Fruit fly (Drosophila melanogaster) whole organism: Measurements from ENCODE around the gene CG32295.

Experiments used
- Dll ChIP-seq: fragments of >200 bp; optimal IDR thresholded peaks from 2 replicates; lab custom pipeline; 2017
- EcR ChIP-seq, 2 experiments: fragments of >200 bp; optimal IDR thresholded peaks; 2 replicates each; lab custom pipeline; 2017; ENCODE audit warnings: missing biosample characterization in 2 of 2, missing genetic modification characterization in 2 of 2, missing genetic modification reagents in 2 of 2
- pan ChIP-seq: fragments of >200 bp; optimal IDR thresholded peaks from 2 replicates; lab custom pipeline; 2017
- psq ChIP-seq: fragments of >200 bp; optimal IDR thresholded peaks from 2 replicates; lab custom pipeline; 2017
- usp ChIP-seq: fragments of >200 bp; optimal IDR thresholded peaks from 2 replicates; lab custom pipeline; 2017; ENCODE audit warnings: missing biosample characterization, missing genetic modification characterization, mixed read lengths

dm6 chr3L:2504031-2504615 is 22.6 kb downstream of the CG32295 start:
- TF ChIP-seq usp (no peak), psq (lab: Kevin White, UChicago) (no peak), Dll (lab: Kevin White, UChicago) (no peak), EcR (GFP tag; optimal IDR thresholded peaks at IDR 0.05; lab: Kevin White, UChicago) (no peak), pan (lab: Kevin White, UChicago) (no peak)
